Fruit fly (Drosophila melanogaster) whole organism, larva: ENCODE results near the gene Frl.

Source experiments
- noc ChIP-seq: fragments of 200-800 bp; sonication (Bioruptor generic); optimal IDR thresholded peaks from 3 replicates; lab custom pipeline; 2019; ENCODE audit warnings: missing biosample characterization, mild to moderate bottlenecking, missing genetic modification characterization, moderate library complexity

The Frl gene

dm6 chr3L:14079224-14079623 lies 26.2 kb downstream of the Frl start:
- TF ChIP-seq noc (tag; lab: Kevin White, UChicago) = no peak

- TF ChIP-seq noc (tag; lab: Kevin White, UChicago) = no peak
These were observed 30.3 kb downstream of the Frl start, which contains the start of gene CG8100 for dm6 chr3L:14083283-14083682. TSS of gene CG8100 (plus strand) at chr3L:14083615.

- no peak for TF ChIP-seq noc (tag; lab: Kevin White, UChicago)
These were observed 33.2 kb downstream of the Frl start for dm6 chr3L:14086225-14086624.

DNA sequence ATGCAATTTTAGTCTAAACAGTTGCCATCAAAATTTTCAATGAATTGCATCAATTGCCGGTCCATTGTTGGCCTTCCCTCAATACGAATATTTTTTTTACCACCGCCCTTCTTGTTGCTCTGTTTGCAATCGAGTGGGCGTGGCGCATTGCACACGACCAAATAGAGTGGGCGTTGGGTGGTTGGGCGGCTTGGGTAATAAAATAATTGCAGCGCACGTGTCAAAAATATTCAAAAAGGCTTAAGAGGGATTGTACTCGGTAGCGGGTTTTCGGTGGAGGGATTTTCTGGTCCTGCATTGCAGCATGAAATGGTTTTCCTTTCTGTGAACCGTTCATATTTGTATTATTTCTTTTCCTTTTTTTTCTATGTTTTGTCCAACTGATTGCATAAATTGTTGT lies 36.0 kb downstream of the Frl start:
- TF ChIP-seq noc (tag; lab: Kevin White, UChicago) = no peak

DNA sequence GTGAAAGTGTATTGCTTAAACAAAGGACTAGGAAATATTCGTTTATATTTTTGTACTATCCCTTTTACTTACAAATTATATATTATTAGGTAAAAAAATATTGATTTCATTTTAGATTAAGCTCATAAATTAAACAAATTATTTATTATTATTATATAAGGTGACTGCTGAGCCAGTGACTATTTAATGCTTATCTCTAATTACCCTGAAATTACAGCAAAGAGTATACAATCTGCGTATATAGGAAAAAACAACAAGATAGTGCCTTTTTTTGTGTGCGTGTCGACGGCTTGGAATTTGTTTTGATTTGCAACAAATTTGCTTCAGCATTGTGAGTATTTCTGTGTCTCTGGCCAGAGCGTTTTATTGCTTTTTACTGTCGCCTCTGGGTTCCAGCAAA lies 36.5 kb downstream of the Frl start:
- no peak for TF ChIP-seq noc (tag; lab: Kevin White, UChicago)

dm6 chr3L:14097941-14098545 lies 45.0 kb downstream of the Frl start, which contains the start of gene Fbp1:
TSS of gene Fbp1 (minus strand) at chr3L:14098053.
- no peak for TF ChIP-seq noc (tag; lab: Kevin White, UChicago)

dm6 chr3L:14100058-14100457 lies 47.0 kb downstream of the Frl start:
- no peak for TF ChIP-seq noc (tag; lab: Kevin White, UChicago)

DNA sequence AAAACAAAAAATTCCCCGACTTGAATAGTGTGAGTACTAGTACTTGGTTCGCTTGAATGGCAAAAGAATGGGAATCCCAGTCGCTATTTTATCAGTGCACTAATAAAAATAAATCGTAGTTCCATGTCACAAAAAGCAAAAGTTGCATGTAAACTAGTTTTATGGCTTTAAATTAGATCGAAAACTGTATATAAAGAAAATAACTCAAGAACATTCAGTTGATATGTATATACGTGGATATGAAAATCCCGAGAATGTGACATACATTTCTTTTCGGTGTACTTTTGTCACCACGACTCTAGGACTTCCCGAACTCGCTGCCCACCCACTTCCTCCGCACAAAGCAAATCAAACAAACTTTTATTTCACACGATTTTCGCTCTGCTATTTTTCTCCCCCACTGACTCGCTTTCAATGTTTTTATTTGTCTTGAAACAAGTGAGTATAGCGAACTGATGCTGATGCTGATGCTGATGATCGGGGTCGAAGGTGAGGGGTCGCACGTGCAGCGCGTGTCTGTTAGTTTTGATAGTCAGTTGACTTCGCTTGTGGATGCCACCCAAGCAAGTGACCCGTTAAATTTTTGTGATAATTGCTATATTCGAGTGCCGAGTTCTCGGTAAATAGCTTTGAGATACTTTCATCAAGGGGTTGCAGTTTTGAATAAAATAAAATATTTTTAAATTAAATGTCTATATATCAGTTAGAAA lies 48.6 kb downstream of the Frl start:
- TF ChIP-seq noc (tag; lab: Kevin White, UChicago) = no peak

dm6 chr3L:14104988-14105387 lies 52.0 kb downstream of the Frl start:
- no peak for TF ChIP-seq noc (tag; lab: Kevin White, UChicago)

DNA sequence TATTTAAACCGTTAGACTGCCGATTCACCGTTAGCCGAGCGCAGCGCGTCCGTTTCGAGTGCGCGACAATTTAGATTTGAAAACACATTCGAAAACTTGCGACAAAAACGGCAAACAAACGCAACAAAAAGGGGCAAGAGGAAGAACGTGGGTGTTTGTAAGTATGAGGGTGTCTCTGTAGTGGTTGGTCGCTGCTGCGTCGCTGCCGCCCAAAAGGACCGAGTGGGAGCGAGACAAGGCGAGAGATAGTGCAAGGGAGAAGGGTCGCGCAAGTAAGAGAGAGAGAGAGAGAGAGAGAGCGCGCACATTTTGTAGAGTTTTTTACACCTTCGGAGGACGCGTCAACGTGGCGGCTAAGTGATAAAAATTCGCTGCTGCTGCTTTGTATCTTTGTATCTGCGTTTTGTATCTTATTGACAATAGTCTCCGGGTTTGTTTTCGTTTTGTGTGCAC lies 55.1 kb downstream of the Frl start, which contains the start of gene Sox21a:
Sox21a (minus strand) TSS at position 51 of the 453 bp plus-strand sequence.
- TF ChIP-seq noc (tag; lab: Kevin White, UChicago) = no peak

DNA sequence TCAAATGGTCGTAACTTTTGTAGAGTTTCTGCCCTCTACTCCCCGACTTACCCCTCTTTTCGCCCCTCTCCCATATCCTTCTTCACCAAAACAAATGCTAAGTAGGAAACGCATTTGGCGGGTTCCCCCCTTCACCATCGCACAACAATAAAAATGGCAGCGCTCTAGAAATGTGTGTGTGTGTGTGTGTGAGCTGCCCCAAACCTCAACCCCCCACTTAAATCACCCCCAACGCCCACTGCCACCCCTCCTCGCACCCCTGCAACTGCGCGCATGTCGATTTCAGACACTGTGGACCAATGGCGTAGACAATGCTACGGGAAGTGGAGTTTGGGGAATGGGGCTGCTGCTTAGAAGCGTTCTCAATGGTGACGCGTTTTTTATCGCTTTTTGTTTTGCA lies 56.8 kb downstream of the Frl start:
- TF ChIP-seq noc (tag; lab: Kevin White, UChicago) = no peak

- no peak for TF ChIP-seq noc (tag; lab: Kevin White, UChicago)
These were observed 58.4 kb downstream of the Frl start for dm6 chr3L:14111411-14111810.

dm6 chr3L:14112899-14113430 lies 60.0 kb downstream of the Frl start:
- TF ChIP-seq noc (tag; lab: Kevin White, UChicago) = no peak

DNA sequence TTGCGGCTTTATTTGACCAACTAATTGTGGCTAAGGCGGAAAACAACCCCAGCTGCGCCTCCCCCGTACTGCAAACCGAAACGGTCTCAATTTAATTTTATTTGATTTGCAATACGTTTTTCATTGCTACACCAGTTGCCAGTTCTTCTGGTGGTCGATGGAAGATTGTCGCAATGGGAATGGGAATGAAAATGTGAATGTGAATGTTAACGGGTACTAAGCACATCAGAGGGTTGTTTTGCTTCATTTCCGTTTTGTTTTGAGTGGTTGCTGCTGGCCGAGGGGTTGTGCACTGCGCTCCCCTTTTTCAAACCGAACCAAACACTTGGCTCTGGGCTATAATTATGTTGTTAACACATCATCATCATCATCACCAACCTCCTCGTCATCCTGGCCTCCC lies 61.1 kb downstream of the Frl start:
- TF ChIP-seq noc (tag; lab: Kevin White, UChicago) = no peak

DNA sequence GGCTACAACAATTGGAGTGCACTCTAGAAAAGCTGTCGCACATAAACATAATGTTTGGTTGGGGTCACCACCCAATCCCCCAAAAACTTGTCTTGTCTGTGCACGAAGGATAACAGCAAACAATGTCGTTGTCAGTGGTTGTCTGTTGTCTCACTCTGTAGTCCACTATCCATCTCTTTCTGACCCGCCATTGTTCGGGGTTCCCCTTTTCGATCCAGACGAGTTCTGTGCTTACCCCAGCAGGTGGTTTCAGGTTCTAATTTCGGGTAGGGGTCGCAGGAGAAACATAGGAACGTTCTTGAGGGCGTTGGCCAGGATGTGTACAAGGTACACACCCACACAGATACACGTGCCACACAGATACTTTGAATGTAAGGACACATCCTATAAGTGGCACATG lies 65.8 kb downstream of the Frl start:
- no peak for TF ChIP-seq noc (tag; lab: Kevin White, UChicago)
